Fruit fly (Drosophila melanogaster) whole organism, wandering third instar larva: Measurements from ENCODE around the gene foxo.

Experiments
- CrebA ChIP-seq: fragments of 200-800 bp; sonication (Bioruptor generic); optimal IDR thresholded peaks from 2 replicates; lab custom pipeline; 2016; ENCODE audit warnings: missing biosample characterization, mild to moderate bottlenecking, missing genetic modification characterization, borderline replicate concordance
- Dif ChIP-seq: fragments of 200-275, 200-300 bp; sonication (Bioruptor generic); optimal IDR thresholded peaks from 2 replicates; lab custom pipeline; 2018; ENCODE audit warnings: missing biosample characterization, missing genetic modification characterization; ENCODE audit not compliant: partially characterized antibody
- Myc ChIP-seq: fragments of >200 bp; optimal IDR thresholded peaks from 2 replicates; lab custom pipeline; 2017
- N ChIP-seq: fragments of >200 bp; optimal IDR thresholded peaks from 2 replicates; lab custom pipeline; 2018; ENCODE audit warnings: missing biosample characterization, missing external identifiers, missing genetic modification characterization
- brk ChIP-seq: fragments of 200-800 bp; sonication (Bioruptor generic); optimal IDR thresholded peaks from 2 replicates; lab custom pipeline; 2016; ENCODE audit warnings: missing biosample characterization, mild to moderate bottlenecking, missing genetic modification characterization

DNA sequence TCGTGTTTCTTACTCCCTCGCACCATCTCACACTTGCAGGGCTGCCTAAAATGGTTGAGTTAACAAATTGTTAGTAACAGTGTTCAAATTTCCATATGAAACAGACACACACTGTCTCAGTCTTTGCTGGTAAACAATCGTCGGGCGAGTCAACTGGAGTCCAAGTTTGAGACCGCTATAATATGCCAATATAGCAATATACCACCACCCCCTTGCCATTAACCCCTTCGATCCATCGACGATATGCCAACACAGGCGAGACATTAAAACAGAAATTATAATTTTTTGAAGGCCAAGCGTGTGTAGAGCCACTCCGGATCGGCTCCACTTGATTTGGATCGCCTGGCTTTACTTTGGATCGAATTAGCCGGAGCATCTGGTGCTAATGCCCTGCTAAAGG, 2.6 kb upstream of the foxo start:
- TF ChIP-seq CrebA (GFP tag; lab: Kevin White, UChicago) (no peak), N (GFP tag; lab: Kevin White, UChicago) (no peak), brk (no peak), Myc (lab: Kevin White, UChicago) (no peak), Dif (GFP tag; lab: Kevin White, UChicago) (no peak)
